Worm (Caenorhabditis elegans): ENCODE data around the gene ugt-2.

DNA sequence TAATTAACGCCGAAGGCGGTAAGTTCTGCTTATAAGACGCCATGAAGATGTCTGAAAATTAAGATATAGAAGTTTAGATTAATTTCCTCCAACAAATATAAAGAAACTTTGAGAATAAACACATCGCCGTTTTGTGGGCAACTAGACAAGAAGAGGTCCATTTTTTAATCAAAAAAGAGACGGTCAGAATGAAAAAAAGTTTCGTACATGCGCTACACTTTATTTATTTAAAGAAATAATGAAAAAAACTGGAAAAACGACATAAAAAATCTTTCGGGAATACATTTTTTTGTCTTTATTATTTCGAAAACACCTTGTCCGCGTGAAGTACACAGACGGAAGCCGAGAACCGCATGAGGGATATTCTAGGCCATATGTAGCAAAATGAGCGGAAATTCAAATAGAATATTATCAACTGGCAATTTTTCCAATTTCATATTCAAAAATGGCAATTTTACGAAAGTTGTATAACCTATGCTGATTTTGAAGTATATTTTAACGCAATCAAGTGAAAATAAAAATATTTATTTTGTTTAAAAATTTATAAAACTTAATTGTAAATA lies 42.7 kb upstream of the ugt-2 start, which contains the start of gene sluh-7:
- TF ChIP-seq dmd-4 (tag; optimal IDR thresholded peaks at IDR 0.05; ENCODE audit: borderline replicate concordance): no peak
- TF ChIP-seq nhr-11 (tag; optimal IDR thresholded peaks at IDR 0.05): no peak
- no peak for TF ChIP-seq ama-1 (optimal IDR thresholded peaks at IDR 0.05)
- TF ChIP-seq nhr-232 (tag; optimal IDR thresholded peaks at IDR 0.05): no peak
- peak; percentile 48 for TF ChIP-seq hlh-15 (tag; optimal IDR thresholded peaks at IDR 0.05)
- peak; percentile 95 for TF ChIP-seq tbx-2 (tag; optimal IDR thresholded peaks at IDR 0.05)
- TF ChIP-seq ceh-22 (tag; optimal IDR thresholded peaks at IDR 0.05): no peak

Measured in whole organism, late embryonic.